Worm (Caenorhabditis elegans): ENCODE data around the gene col-165.
"Not testable (repeated sequence)": the region's sequence is repeated elsewhere in the genome, so short reads cannot be mapped to it uniquely, and the experiment has no call there.

col-165 gene

ce11 chrX:4322847-4323455, 30.5 kb upstream of the col-165 start:
- TF ChIP-seq rnt-1 (tag; optimal IDR thresholded peaks at IDR 0.05) (no peak), hlh-17 (GFP tag; optimal IDR thresholded peaks at IDR 0.05; ENCODE audit: borderline replicate concordance) (no peak), zag-1 (tag; optimal IDR thresholded peaks at IDR 0.05) (no peak), snu-23 (GFP tag; optimal IDR thresholded peaks at IDR 0.05) (no peak), efl-1 (optimal IDR thresholded peaks at IDR 0.05) (no peak), efl-1 (GFP tag; optimal IDR thresholded peaks at IDR 0.05 in 1 of 2) (peak in 1 of 2 experiments; percentile 88), mdl-1 (tag; optimal IDR thresholded peaks at IDR 0.05) (no peak), nhr-77 (tag; optimal IDR thresholded peaks at IDR 0.05) (no peak), F16B12.6 (tag; optimal IDR thresholded peaks at IDR 0.05) (no peak), tbx-2 (tag; optimal IDR thresholded peaks at IDR 0.05) (no peak), nhr-28 (tag; optimal IDR thresholded peaks at IDR 0.05) (no peak), blmp-1 (tag; optimal IDR thresholded peaks at IDR 0.05) (no peak), lin-14 (GFP tag; optimal IDR thresholded peaks at IDR 0.05) (peak; percentile 54), fkh-10 (GFP tag; optimal IDR thresholded peaks at IDR 0.05) (peak; percentile 64), lsy-2 (tag; optimal IDR thresholded peaks at IDR 0.05) (no peak), mab-9 (GFP tag; IDR thresholded peaks at IDR 0.05) (no peak), efl-3 (GFP tag; optimal IDR thresholded peaks at IDR 0.05) (no peak), nhr-20 (tag; optimal IDR thresholded peaks at IDR 0.05) (no peak), hlh-4 (tag; optimal IDR thresholded peaks at IDR 0.05) (no peak), C34B4.2 (tag; optimal IDR thresholded peaks at IDR 0.05) (no peak)

ce11 chrX:4328816-4329215, 24.6 kb upstream of the col-165 start, which contains the start of gene C24A8.5:
Gene C24A8.5 (minus strand): TSS chrX:4328916.
- TF ChIP-seq unc-86 (tag; optimal IDR thresholded peaks at IDR 0.05): no peak
- TF ChIP-seq lin-14 (GFP tag; optimal IDR thresholded peaks at IDR 0.05): no peak
- TF ChIP-seq grh-1 (GFP tag; IDR thresholded peaks at IDR 0.05): no peak
- no peak for TF ChIP-seq nhr-84 (tag; optimal IDR thresholded peaks at IDR 0.05)
- TF ChIP-seq snu-23 (GFP tag; optimal IDR thresholded peaks at IDR 0.05): no peak
- TF ChIP-seq swsn-7 (tag; optimal IDR thresholded peaks at IDR 0.05): no peak
- TF ChIP-seq ces-1 (GFP tag; optimal IDR thresholded peaks at IDR 0.05): no peak
- TF ChIP-seq fkh-4 (tag; optimal IDR thresholded peaks at IDR 0.05; ENCODE audit: borderline replicate concordance): no peak
- TF ChIP-seq lir-3 (tag; optimal IDR thresholded peaks at IDR 0.05; ENCODE audit: poor library complexity): no peak
- TF ChIP-seq ceh-82 (tag; optimal IDR thresholded peaks at IDR 0.05): no peak
- no peak for TF ChIP-seq aly-2 (tag; optimal IDR thresholded peaks at IDR 0.05)
- TF ChIP-seq fos-1 (tag; optimal IDR thresholded peaks at IDR 0.05): no peak
- no peak for TF ChIP-seq ets-5 (GFP tag; IDR thresholded peaks at IDR 0.05)
- TF ChIP-seq mab-9 (GFP tag; IDR thresholded peaks at IDR 0.05): no peak
- TF ChIP-seq nhr-47 (tag; optimal IDR thresholded peaks at IDR 0.05): no peak
- no peak for TF ChIP-seq sox-4 (tag; optimal IDR thresholded peaks at IDR 0.05)

ce11 chrX:4332305-4332704, 21.1 kb upstream of the col-165 start, which contains the start of gene C24A8.6:
Gene C24A8.6 (minus strand): TSS chrX:4332405.
- TF ChIP-seq ceh-63 (GFP tag; optimal IDR thresholded peaks at IDR 0.05); lin-39 (tag; optimal IDR thresholded peaks at IDR 0.05); nhr-19 (GFP tag; conservative IDR thresholded peaks at IDR 0.05): not testable (repeated sequence)

- TF ChIP-seq nhr-84 (tag; optimal IDR thresholded peaks at IDR 0.05); lin-35 (GFP tag; optimal IDR thresholded peaks at IDR 0.05); lin-15B (tag; optimal IDR thresholded peaks at IDR 0.05): not testable (repeated sequence)
These were observed 17.5 kb upstream of the col-165 start, which contains the start of gene cst-2 for ce11 chrX:4335950-4336349. Gene cst-2 (minus strand): TSS chrX:4336050.

All from whole organism, L1 larva.